ENCODE assay signal across 3 worm cellular contexts in the genomic region with DNA sequence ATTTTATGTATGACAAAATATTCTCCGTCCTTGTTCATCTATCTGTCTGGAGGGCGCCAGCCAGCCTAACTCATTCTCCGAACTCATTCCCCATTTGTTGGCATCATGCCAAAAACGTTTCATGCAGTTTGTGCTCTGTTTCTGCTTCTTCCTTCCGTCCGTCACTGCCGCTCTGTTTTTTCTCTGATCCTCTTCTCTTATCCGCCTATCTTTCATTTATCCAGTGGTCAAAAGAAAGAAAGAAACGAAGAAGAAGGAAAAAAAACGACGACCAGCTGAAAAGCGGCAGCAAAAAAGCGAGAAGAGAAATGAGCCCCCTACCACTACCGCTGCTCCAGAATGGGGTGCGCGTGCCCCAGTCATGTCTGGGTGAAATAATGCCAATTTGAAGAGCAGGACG.
TF ChIP-seq lines count a peak whose summit lies in the region.

No protein-coding gene starts in this region.

TF ChIP-seq in whole organism, L1 larva, 84 proteins besides CTCF, POLR2A, EP300 and RAD21 (continued from another document):
- TF ChIP-seq dsc-1 (tag; optimal IDR thresholded peaks at IDR 0.05; lab: Kevin White, UChicago) (peak; percentile 45), swsn-7 (tag; optimal IDR thresholded peaks at IDR 0.05; lab: Kevin White, UChicago) (peak; percentile 39), fkh-8 (tag; optimal IDR thresholded peaks at IDR 0.05; lab: Kevin White, UChicago) (peak; percentile 70), pqm-1 (tag; optimal IDR thresholded peaks at IDR 0.05; lab: Kevin White, UChicago) (no peak), lin-35 (GFP tag; optimal IDR thresholded peaks at IDR 0.05; lab: Kevin White, UChicago) (peak in 1 of 2 experiments; percentile 1), efl-1 (optimal IDR thresholded peaks at IDR 0.05; lab: Kevin White, UChicago) (peak in 1 of 2 experiments; percentile 16), efl-1 (GFP tag; optimal IDR thresholded peaks at IDR 0.05 in 1 of 2; lab: Kevin White, UChicago) (peak in 1 of 2 experiments; percentile 51), nhr-71 (tag; optimal IDR thresholded peaks at IDR 0.05; lab: Kevin White, UChicago) (peak; percentile 67), pax-3 (tag; optimal IDR thresholded peaks at IDR 0.05; lab: Kevin White, UChicago) (no peak), snu-23 (GFP tag; optimal IDR thresholded peaks at IDR 0.05; lab: Kevin White, UChicago) (peak; percentile 7), nhr-11 (tag; optimal IDR thresholded peaks at IDR 0.05; lab: Kevin White, UChicago) (no peak), lsy-2 (tag; optimal IDR thresholded peaks at IDR 0.05; lab: Kevin White, UChicago) (peak in 1 of 2 experiments; percentile 14), ceh-8 (GFP tag; optimal IDR thresholded peaks at IDR 0.05; lab: Kevin White, UChicago) (no peak), tbx-2 (tag; optimal IDR thresholded peaks at IDR 0.05; lab: Kevin White, UChicago) (peak; percentile 43), nhr-85 (tag; lab: Kevin White, UChicago) (no peak), mep-1 (tag; optimal IDR thresholded peaks at IDR 0.05; lab: Kevin White, UChicago) (peak; percentile 18), unc-62 (GFP tag; optimal IDR thresholded peaks at IDR 0.05; lab: Kevin White, UChicago) (no peak), nhr-77 (tag; optimal IDR thresholded peaks at IDR 0.05; lab: Kevin White, UChicago) (no peak), nhr-84 (tag; optimal IDR thresholded peaks at IDR 0.05; lab: Kevin White, UChicago) (no peak), lir-3 (tag; optimal IDR thresholded peaks at IDR 0.05; lab: Kevin White, UChicago; ENCODE audit: poor library complexity) (no peak)

TF ChIP-seq in whole organism, L2 larva, 48 proteins besides CTCF, POLR2A, EP300 and RAD21 (continued from another document):
- TF ChIP-seq sem-4 (tag; optimal IDR thresholded peaks at IDR 0.05; lab: Kevin White, UChicago): peak; percentile 36
TF ChIP-seq in whole organism, L2 larva: peak in this region for 10.

TF ChIP-seq in whole organism, L4 larva, 104 proteins besides CTCF, POLR2A, EP300 and RAD21 (continued from another document):
- peak in 1 of 2 experiments; percentile 28 for TF ChIP-seq lsy-2 (tag; optimal IDR thresholded peaks at IDR 0.05; lab: Kevin White, UChicago)
- TF ChIP-seq nhr-76 (tag; optimal IDR thresholded peaks at IDR 0.05; lab: Kevin White, UChicago): no peak
- TF ChIP-seq F26F4.8 (GFP tag; conservative IDR thresholded peaks at IDR 0.05; lab: Robert Waterston, UW): no peak
- no peak for TF ChIP-seq skn-1 (tag; optimal IDR thresholded peaks at IDR 0.05; lab: Kevin White, UChicago)
- TF ChIP-seq rbr-2 (tag; optimal IDR thresholded peaks at IDR 0.05; lab: Kevin White, UChicago): peak; percentile 8
- TF ChIP-seq hif-1 (tag; optimal IDR thresholded peaks at IDR 0.05; lab: Kevin White, UChicago): peak in 1 of 2 experiments; percentile 4
- TF ChIP-seq mes-2 (tag; optimal IDR thresholded peaks at IDR 0.05; lab: Kevin White, UChicago; ENCODE audit: poor library complexity, severe bottlenecking): peak; percentile 10
- TF ChIP-seq mep-1 (tag; optimal IDR thresholded peaks at IDR 0.05; lab: Kevin White, UChicago): peak; percentile 17
- TF ChIP-seq hlh-11 (tag; optimal IDR thresholded peaks at IDR 0.05; lab: Kevin White, UChicago): peak; percentile 45
TF ChIP-seq in whole organism, L4 larva: peak in this region for 14.
